Worm (Caenorhabditis elegans) whole organism, mixed stage, embryonic: ENCODE results near the gene dhs-28.

ENCODE experiments used
- blmp-1 ChIP-seq: fragments of 150-350 bp; optimal IDR thresholded peaks from 2 replicates; lab custom pipeline; 2014; ENCODE audit warnings: missing biosample characterization, missing genetic modification characterization
- ceh-39 ChIP-seq: fragments of 150-350 bp; optimal IDR thresholded peaks from 2 replicates; lab custom pipeline; 2014; ENCODE audit warnings: missing biosample characterization, missing genetic modification characterization
- ceh-43 ChIP-seq: fragments of 200-800 bp; sonication (Bioruptor generic); optimal IDR thresholded peaks from 2 replicates; lab custom pipeline; 2018; ENCODE audit warnings: mild to moderate bottlenecking, missing genetic modification characterization, moderate library complexity, missing compliant biosample characterization
- nhr-12 ChIP-seq: fragments of 150-350 bp; optimal IDR thresholded peaks from 2 replicates; lab custom pipeline; 2014; ENCODE audit warnings: missing biosample characterization, missing genetic modification characterization
- nhr-237 ChIP-seq: fragments of 150-350 bp; optimal IDR thresholded peaks from 2 replicates; lab custom pipeline; 2014; ENCODE audit warnings: missing biosample characterization, missing genetic modification characterization
- nhr-28 ChIP-seq: fragments of 150-350 bp; optimal IDR thresholded peaks from 2 replicates; lab custom pipeline; 2014; ENCODE audit warnings: missing biosample characterization, missing genetic modification characterization
- nhr-76 ChIP-seq: sonication (generic microtip); optimal IDR thresholded peaks from 2 replicates; lab custom pipeline; 2017; ENCODE audit warnings: missing biosample characterization, missing genetic modification characterization
- pha-4 ChIP-seq: fragments of 150-350 bp; optimal IDR thresholded peaks from 2 replicates; lab custom pipeline; 2018; ENCODE audit warnings: missing biosample characterization, missing genetic modification reagents, missing genetic modification characterization
- snpc-4 ChIP-seq: fragments of 150-350 bp; optimal IDR thresholded peaks from 2 replicates; lab custom pipeline; 2014; ENCODE audit warnings: missing biosample characterization, missing genetic modification characterization
- sptf-1 ChIP-seq: sonication (generic microtip); optimal IDR thresholded peaks from 2 replicates; lab custom pipeline; 2017; ENCODE audit warnings: mild to moderate bottlenecking, missing genetic modification characterization, moderate library complexity, missing compliant biosample characterization
- unc-39 ChIP-seq: fragments of 150-350 bp; optimal IDR thresholded peaks from 2 replicates; lab custom pipeline; 2014; ENCODE audit warnings: missing biosample characterization, missing genetic modification characterization
- unc-62 ChIP-seq: fragments of 150-350 bp; optimal IDR thresholded peaks from 2 replicates; lab custom pipeline; 2014; ENCODE audit warnings: missing biosample characterization, missing genetic modification reagents, missing genetic modification characterization
- zip-8 ChIP-seq: fragments of 150-350 bp; optimal IDR thresholded peaks from 2 replicates; lab custom pipeline; 2014; ENCODE audit warnings: missing biosample characterization, missing genetic modification characterization

- no peak for TF ChIP-seq ceh-43 (GFP tag; lab: Kevin White, UChicago)
- no peak for TF ChIP-seq blmp-1
- TF ChIP-seq pha-4 (tag; lab: Kevin White, UChicago): no peak
- no peak for TF ChIP-seq zip-8
- no peak for TF ChIP-seq snpc-4 (tag; lab: Kevin White, UChicago)
- no peak for TF ChIP-seq unc-39 (tag; lab: Kevin White, UChicago)
- TF ChIP-seq ceh-39: no peak
- no peak for TF ChIP-seq nhr-12 (tag; lab: Kevin White, UChicago)
- TF ChIP-seq nhr-76 (tag; lab: Kevin White, UChicago): no peak
- no peak for TF ChIP-seq sptf-1 (tag; lab: Kevin White, UChicago)
- TF ChIP-seq unc-62 (GFP tag; lab: Kevin White, UChicago): no peak
- no peak for TF ChIP-seq nhr-28
- TF ChIP-seq nhr-237: no peak
Measured at ce11 chrX:6818036-6818488, at the start of gene dhs-28.
